Fruit fly (Drosophila melanogaster): ENCODE data around the gene Mat89Ba.

dm6 chr3R:16257346-16257745 is 14.9 kb downstream of the Mat89Ba start:
- TF ChIP-seq psq (optimal IDR thresholded peaks at IDR 0.05) = no peak
- no peak for TF ChIP-seq pan (optimal IDR thresholded peaks at IDR 0.05)
